Worm (Caenorhabditis elegans): Measurements from ENCODE around the gene C36B7.1.

DNA sequence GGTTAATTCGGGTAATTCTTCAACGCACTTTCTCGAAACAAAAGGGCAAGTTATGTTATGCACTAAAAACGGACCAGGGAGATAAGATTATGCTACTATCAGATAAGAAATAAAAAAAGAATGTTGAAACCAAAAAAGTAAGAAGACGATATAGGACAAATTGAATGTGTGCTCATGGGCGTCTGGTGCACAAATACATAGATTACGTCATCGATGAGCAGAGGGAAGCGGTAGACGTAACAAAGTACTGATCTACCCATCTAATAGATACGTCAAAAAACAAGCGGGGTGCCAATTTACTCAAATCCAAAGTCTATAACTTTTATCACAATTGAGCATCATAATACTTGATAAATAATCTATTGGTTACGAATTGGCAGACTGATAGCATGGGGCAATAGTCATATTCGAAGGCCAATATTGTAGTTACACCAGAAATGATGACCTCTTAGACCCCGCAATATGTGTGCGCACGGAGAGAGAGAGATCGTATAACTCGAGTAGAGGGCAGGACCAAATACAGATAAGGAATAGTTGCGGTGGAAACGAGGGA lies 39.4 kb downstream of the C36B7.1 start:
- TF ChIP-seq ref-2 (tag; optimal IDR thresholded peaks at IDR 0.05) (no peak), dve-1 (tag; optimal IDR thresholded peaks at IDR 0.05) (no peak), mec-3 (tag; optimal IDR thresholded peaks at IDR 0.05; ENCODE audit: borderline replicate concordance) (no peak), eyg-1 (tag; optimal IDR thresholded peaks at IDR 0.05) (no peak), ceh-48 (tag; optimal IDR thresholded peaks at IDR 0.05) (no peak), ceh-9 (tag; optimal IDR thresholded peaks at IDR 0.05) (no peak), K09A11.1 (tag; optimal IDR thresholded peaks at IDR 0.05; ENCODE audit: insufficient read depth) (no peak)
